Fruit fly (Drosophila melanogaster) whole organism, embryonic: ENCODE data around the gene Sirup.
A peak's percentile ranks its signal among the peaks of the same experiment; 100 is the strongest.

Experiments
- Ada2b ChIP-seq: fragments of 200-800 bp; sonication (Bioruptor generic); IDR thresholded peaks from 2 replicates; pipeline ENCODE4 v1.3.6; 2022; ENCODE audit warnings: missing biosample characterization, missing genetic modification characterization
- BEAF-32 ChIP-seq: fragments of 200-800 bp; sonication (Bioruptor generic); optimal IDR thresholded peaks from 3 replicates; lab custom pipeline; 2017; ENCODE audit warnings: missing biosample characterization, missing genetic modification characterization, mild to moderate bottlenecking, moderate library complexity, missing genetic modification reagents
- Bteb2 ChIP-seq: fragments of 200-800 bp; sonication (Bioruptor generic); optimal IDR thresholded peaks from 2 replicates; lab custom pipeline; 2016; ENCODE audit warnings: missing biosample characterization, missing genetic modification characterization
- CG11723 ChIP-seq: fragments of 200-800 bp; sonication (Bioruptor generic); optimal IDR thresholded peaks from 2 replicates; lab custom pipeline; 2017; ENCODE audit warnings: missing biosample characterization, mild to moderate bottlenecking, missing genetic modification characterization
- CG12104 ChIP-seq: fragments of 200-800 bp; sonication (Bioruptor generic); optimal IDR thresholded peaks from 3 replicates; lab custom pipeline; 2016; ENCODE audit warnings: missing biosample characterization, missing genetic modification characterization
- CG12155 ChIP-seq: fragments of 200-800 bp; sonication (Bioruptor generic); optimal IDR thresholded peaks from 3 replicates; lab custom pipeline; 2016; ENCODE audit warnings: missing biosample characterization, missing genetic modification characterization
- CG13296 ChIP-seq: fragments of 200-800 bp; sonication (Bioruptor generic); optimal IDR thresholded peaks from 3 replicates; lab custom pipeline; 2018; ENCODE audit warnings: missing biosample characterization, mild to moderate bottlenecking, missing genetic modification characterization
- CG13775 ChIP-seq: fragments of 200-800 bp; sonication (Bioruptor generic); optimal IDR thresholded peaks from 3 replicates; lab custom pipeline; 2017; ENCODE audit warnings: missing biosample characterization, mild to moderate bottlenecking, missing genetic modification characterization
- CG14860 ChIP-seq: fragments of 200-800 bp; sonication (Bioruptor generic); IDR thresholded peaks from 3 replicates; pipeline ENCODE4 v1.3.6; 2022; ENCODE audit warnings: missing biosample characterization, missing genetic modification characterization; ENCODE audit not compliant: partially characterized antibody
- CG1647 ChIP-seq: fragments of 200-800 bp; sonication (Bioruptor generic); optimal IDR thresholded peaks from 3 replicates; lab custom pipeline; 2016; ENCODE audit warnings: missing biosample characterization, missing genetic modification characterization
- CG2120 ChIP-seq: fragments of 200-800 bp; sonication (Bioruptor generic); optimal IDR thresholded peaks from 3 replicates; lab custom pipeline; 2016; ENCODE audit warnings: missing biosample characterization, missing genetic modification characterization
- CG2202 ChIP-seq: fragments of 200-800 bp; sonication (Bioruptor generic); optimal IDR thresholded peaks from 2 replicates; lab custom pipeline; 2018; ENCODE audit warnings: missing biosample characterization, mild to moderate bottlenecking, missing genetic modification characterization
- CG31388 ChIP-seq: fragments of 200-800 bp; sonication (Bioruptor generic); optimal IDR thresholded peaks from 2 replicates; lab custom pipeline; 2016; ENCODE audit warnings: missing biosample characterization, missing genetic modification characterization
- CG33557 ChIP-seq: fragments of 200-800 bp; sonication (Bioruptor generic); optimal IDR thresholded peaks from 2 replicates; lab custom pipeline; 2019; ENCODE audit warnings: missing biosample characterization, mild to moderate bottlenecking, missing genetic modification characterization, moderate library complexity
- CG3407 ChIP-seq: fragments of 200-800 bp; sonication (Bioruptor generic); optimal IDR thresholded peaks from 2 replicates; lab custom pipeline; 2018; ENCODE audit warnings: missing biosample characterization, mild to moderate bottlenecking, missing genetic modification characterization
- CG3838 ChIP-seq: fragments of 200-800 bp; sonication (Bioruptor generic); optimal IDR thresholded peaks from 3 replicates; lab custom pipeline; 2016; ENCODE audit warnings: missing biosample characterization, missing genetic modification characterization
- CG42726 ChIP-seq: fragments of 200-800 bp; sonication (Bioruptor generic); IDR thresholded peaks from 2 replicates; pipeline ENCODE4 v1.3.6; 2022; ENCODE audit warnings: missing biosample characterization, missing genetic modification characterization; ENCODE audit not compliant: partially characterized antibody
- CG4730 ChIP-seq: fragments of 200-800 bp; sonication (Bioruptor generic); IDR thresholded peaks from 2 replicates; pipeline ENCODE4 v1.3.6; 2022; ENCODE audit warnings: missing biosample characterization, missing genetic modification characterization
- CG5245 ChIP-seq: fragments of 200-800 bp; sonication (Bioruptor generic); optimal IDR thresholded peaks from 3 replicates; lab custom pipeline; 2016; ENCODE audit warnings: missing biosample characterization, missing genetic modification characterization
- CG6175 ChIP-seq: fragments of 200-800 bp; sonication (Bioruptor generic); IDR thresholded peaks from 3 replicates; pipeline ENCODE4 v1.3.6; 2022; ENCODE audit warnings: missing biosample characterization, missing genetic modification characterization
- CG6813 ChIP-seq: fragments of 200-800 bp; sonication (Bioruptor generic); optimal IDR thresholded peaks from 2 replicates; lab custom pipeline; 2017; ENCODE audit warnings: missing biosample characterization, missing genetic modification characterization, mild to moderate bottlenecking, moderate library complexity, missing genetic modification reagents
- CG8924 ChIP-seq: fragments of 200-800 bp; optimal IDR thresholded peaks from 3 replicates; lab custom pipeline; 2019; ENCODE audit warnings: missing biosample characterization, mild to moderate bottlenecking, missing genetic modification characterization, moderate library complexity
- Dip2 ChIP-seq: fragments of 200-800 bp; sonication (Bioruptor generic); IDR thresholded peaks from 2 replicates; pipeline ENCODE4 v1.3.6; 2022; ENCODE audit warnings: missing biosample characterization, missing genetic modification characterization
- Dref ChIP-seq: fragments of 200-800 bp; sonication (Bioruptor generic); IDR thresholded peaks from 2 replicates; pipeline ENCODE4 v1.3.6; 2022; ENCODE audit warnings: missing biosample characterization, missing genetic modification characterization
- E2f1 ChIP-seq: fragments of 200-800 bp; sonication (Bioruptor generic); IDR thresholded peaks from 2 replicates; pipeline ENCODE4 v1.3.6; 2022; ENCODE audit warnings: missing biosample characterization, missing genetic modification characterization
- Fer2 ChIP-seq: fragments of 200-800 bp; sonication (Bioruptor generic); optimal IDR thresholded peaks from 2 replicates; lab custom pipeline; 2018; ENCODE audit warnings: missing biosample characterization, mild to moderate bottlenecking, missing genetic modification characterization, moderate library complexity
- HmgZ ChIP-seq: fragments of 200-800 bp; sonication (Bioruptor generic); optimal IDR thresholded peaks from 2 replicates; lab custom pipeline; 2018; ENCODE audit warnings: missing biosample characterization, mild to moderate bottlenecking, missing genetic modification characterization
- Hmx ChIP-seq: fragments of 200-800 bp; sonication (Bioruptor generic); optimal IDR thresholded peaks from 2 replicates; lab custom pipeline; 2016; ENCODE audit warnings: missing biosample characterization, missing genetic modification characterization
- Opbp ChIP-seq: fragments of 200-800 bp; sonication (Bioruptor generic); IDR thresholded peaks from 3 replicates; pipeline ENCODE4 v1.3.6; 2022; ENCODE audit warnings: missing biosample characterization, missing genetic modification characterization; ENCODE audit not compliant: partially characterized antibody
- Rfx ChIP-seq: fragments of 200-800 bp; sonication (Bioruptor generic); IDR thresholded peaks from 2 replicates; pipeline ENCODE4 v1.3.6; 2022; ENCODE audit warnings: missing biosample characterization, missing genetic modification characterization
- Stat92E ChIP-seq, 3 experiments: fragments of >200 bp in 2 of 3; fragments of 200-800 bp in 1 of 3; sonication (Bioruptor generic) in 1 of 3; optimal IDR thresholded peaks; 2 replicates each; lab custom pipeline; 2017 to 2019; ENCODE audit warnings: missing biosample characterization in 3 of 3, missing genetic modification characterization in 3 of 3, mild to moderate bottlenecking in 1 of 3, moderate library complexity in 1 of 3
- Usf ChIP-seq: fragments of 200-800 bp; sonication (Bioruptor generic); optimal IDR thresholded peaks from 2 replicates; lab custom pipeline; 2017; ENCODE audit warnings: missing genotype, missing biosample characterization, missing genetic modification characterization
- YL-1 ChIP-seq: fragments of 200-800 bp; sonication (Bioruptor generic); optimal IDR thresholded peaks from 3 replicates; lab custom pipeline; 2017; ENCODE audit warnings: missing biosample characterization, mild to moderate bottlenecking, missing genetic modification characterization
- croc ChIP-seq: fragments of 200-800 bp; sonication (Bioruptor generic); conservative IDR thresholded peaks from 3 replicates; pipeline ENCODE4 v1.3.6; 2022; ENCODE audit warnings: missing biosample characterization, missing genetic modification characterization
- dan ChIP-seq: fragments of 200-800 bp; sonication (Bioruptor generic); IDR thresholded peaks from 2 replicates; pipeline ENCODE4 v1.3.6; 2022; ENCODE audit warnings: missing biosample characterization, missing genetic modification characterization
- eve ChIP-seq, 2 experiments: fragments of >200 bp; optimal IDR thresholded peaks; 2 replicates each; lab custom pipeline; 2017; ENCODE audit warnings: missing biosample characterization in 2 of 2, missing genetic modification characterization in 2 of 2
- grau ChIP-seq: fragments of 200-800 bp; optimal IDR thresholded peaks from 3 replicates; lab custom pipeline; 2019; ENCODE audit warnings: missing biosample characterization, mild to moderate bottlenecking, missing genetic modification characterization, moderate library complexity
- klu ChIP-seq: fragments of 200-800 bp; sonication (Bioruptor generic); IDR thresholded peaks from 2 replicates; pipeline ENCODE4 v1.3.6; 2022; ENCODE audit warnings: missing biosample characterization, missing genetic modification characterization
- oc ChIP-seq: fragments of 200-800 bp; sonication (Bioruptor generic); optimal IDR thresholded peaks from 2 replicates; lab custom pipeline; 2018; ENCODE audit warnings: missing biosample characterization, mild to moderate bottlenecking, missing genetic modification characterization, moderate library complexity
- phol ChIP-seq: fragments of 200-800 bp; sonication (Bioruptor generic); optimal IDR thresholded peaks from 3 replicates; lab custom pipeline; 2018; ENCODE audit warnings: missing biosample characterization, mild to moderate bottlenecking, missing genetic modification characterization, moderate library complexity
- pnt ChIP-seq: fragments of 200-800 bp; sonication (Bioruptor generic); optimal IDR thresholded peaks from 3 replicates; lab custom pipeline; 2016; ENCODE audit warnings: missing biosample characterization, missing genetic modification characterization
- pzg ChIP-seq: fragments of 200-800 bp; sonication (Bioruptor generic); optimal IDR thresholded peaks from 3 replicates; lab custom pipeline; 2018; ENCODE audit warnings: missing biosample characterization, mild to moderate bottlenecking, missing genetic modification characterization, moderate library complexity
- run ChIP-seq: fragments of 200-800 bp; sonication (Bioruptor generic); optimal IDR thresholded peaks from 3 replicates; lab custom pipeline; 2018; ENCODE audit warnings: missing biosample characterization, mild to moderate bottlenecking, missing genetic modification characterization
- slbo ChIP-seq: fragments of 200-800 bp; sonication (Bioruptor generic); IDR thresholded peaks from 2 replicates; pipeline ENCODE4 v1.3.6; 2022; ENCODE audit warnings: missing biosample characterization, missing genetic modification characterization
- sna ChIP-seq: fragments of 200-800 bp; sonication (Bioruptor generic); IDR thresholded peaks from 2 replicates; pipeline ENCODE4 v1.3.6; 2022; ENCODE audit warnings: missing biosample characterization, missing genetic modification characterization; ENCODE audit not compliant: partially characterized antibody
- usp ChIP-seq: fragments of >200 bp; optimal IDR thresholded peaks from 2 replicates; lab custom pipeline; 2017; ENCODE audit warnings: missing biosample characterization, missing genetic modification characterization
- vvl ChIP-seq: fragments of 200-800 bp; sonication (Bioruptor generic); IDR thresholded peaks from 2 replicates; pipeline ENCODE4 v1.3.6; 2022; ENCODE audit warnings: missing biosample characterization, missing genetic modification characterization
- zfh1 ChIP-seq: fragments of 200-800 bp; sonication (Bioruptor generic); IDR thresholded peaks from 3 replicates; pipeline ENCODE4 v1.3.6; 2022; ENCODE audit warnings: missing biosample characterization, missing genetic modification characterization
- zfh2 ChIP-seq: fragments of 200-800 bp; sonication (Bioruptor generic); optimal IDR thresholded peaks from 2 replicates; lab custom pipeline; 2016; ENCODE audit warnings: missing biosample characterization, missing genetic modification characterization

Sirup gene

DNA sequence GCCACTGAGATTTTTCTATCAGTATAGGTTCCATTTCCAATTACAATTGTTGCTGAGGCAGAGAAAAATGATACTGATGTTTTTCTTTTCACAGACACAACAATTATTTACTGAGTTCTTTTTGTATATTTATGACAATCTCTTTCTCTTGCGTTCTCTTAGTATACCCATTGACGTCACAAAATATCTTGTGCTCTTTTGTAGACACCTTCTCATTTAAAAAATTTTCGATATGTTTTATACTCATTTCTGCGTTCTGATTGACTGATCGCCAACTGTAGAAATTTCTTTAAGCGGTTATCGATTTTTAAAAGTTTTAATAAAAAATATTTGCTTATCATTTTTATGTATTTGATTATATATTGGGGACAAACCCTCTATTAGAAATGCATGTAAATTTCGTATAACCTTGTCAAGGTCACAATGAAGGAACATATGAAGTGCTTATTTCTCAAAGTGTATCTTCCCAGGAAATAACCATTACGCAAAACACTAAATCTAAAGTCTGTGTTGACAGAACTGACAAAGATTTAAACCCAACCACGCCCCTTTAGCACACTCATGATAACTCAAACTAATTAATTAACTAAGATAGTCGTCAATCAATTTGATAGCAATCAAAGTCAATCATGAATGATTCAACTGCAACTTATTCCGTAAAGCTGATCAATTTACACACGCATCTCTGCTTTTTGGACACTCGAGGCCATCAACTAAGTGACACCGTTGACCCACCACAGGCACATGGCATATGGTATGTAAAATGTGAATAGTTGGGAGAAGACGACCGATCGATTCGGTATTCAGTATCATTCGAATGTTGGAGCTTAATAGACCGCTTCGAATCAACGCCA is 12.2 kb downstream of the Sirup start, which contains the start of the genes Glyat and Tg (continued):
- no peak for TF ChIP-seq Dip2
- peak; percentile 9 for TF ChIP-seq CG13775 (GFP tag; lab: Kevin White, UChicago)
- TF ChIP-seq zfh1 (GFP tag; lab: Robert Waterston, UW) = 0 out of 3 replicates have a peak, but pooled peaks have one; percentile 26
- TF ChIP-seq Dref (GFP tag; lab: Robert Waterston, UW) = peak; percentile 97
- TF ChIP-seq CG12104 = peak; percentile 39
- peak; percentile 21 for TF ChIP-seq HmgZ (tag; lab: Kevin White, UChicago)
- no peak for TF ChIP-seq CG3838 (GFP tag; lab: Kevin White, UChicago)
- no peak for TF ChIP-seq CG5245 (GFP tag; lab: Kevin White, UChicago)
- no peak for TF ChIP-seq Bteb2 (GFP tag; lab: Kevin White, UChicago)
- no peak for TF ChIP-seq CG1647
- peak; percentile 67 for TF ChIP-seq vvl
- TF ChIP-seq Stat92E (GFP tag; optimal IDR thresholded peaks at IDR 0.05; lab: Kevin White, UChicago) = peak in 1 of 3 experiments; percentile 32
- TF ChIP-seq CG31388 (GFP tag; lab: Kevin White, UChicago) = no peak
- TF ChIP-seq CG14860 (GFP tag; lab: Robert Waterston, UW) = 0 out of 3 replicates have a peak, but pooled peaks have one; percentile 27
- no peak for TF ChIP-seq CG12155 (GFP tag; lab: Kevin White, UChicago)
- TF ChIP-seq eve (GFP tag; optimal IDR thresholded peaks at IDR 0.05; lab: Kevin White, UChicago) = peak in 1 of 2 experiments; percentile 18
- peak; percentile 15 for TF ChIP-seq BEAF-32 (GFP tag; lab: Kevin White, UChicago)
- peak; percentile 35 for TF ChIP-seq pzg (GFP tag; lab: Kevin White, UChicago)
- TF ChIP-seq YL-1 (GFP tag; lab: Kevin White, UChicago) = no peak
- TF ChIP-seq oc = no peak
- peak; percentile 51 for TF ChIP-seq slbo (GFP tag; lab: Robert Waterston, UW)
- TF ChIP-seq CG2202 (tag; lab: Kevin White, UChicago) = no peak
- TF ChIP-seq CG11723 (GFP tag; lab: Kevin White, UChicago) = no peak
- no peak for TF ChIP-seq E2f1
- TF ChIP-seq phol (tag; lab: Kevin White, UChicago) = peak; percentile 15
- TF ChIP-seq usp (GFP tag; lab: Kevin White, UChicago) = no peak
- peak; percentile 73 for TF ChIP-seq Rfx (GFP tag; lab: Robert Waterston, UW)
- no peak for TF ChIP-seq zfh2 (GFP tag; lab: Kevin White, UChicago)
- TF ChIP-seq CG6175 (GFP tag; lab: Robert Waterston, UW) = no peak
- no peak for TF ChIP-seq run (tag; lab: Kevin White, UChicago)
- TF ChIP-seq croc = no peak
- no peak for TF ChIP-seq klu (GFP tag; lab: Robert Waterston, UW)
- no peak for TF ChIP-seq CG4730 (GFP tag; lab: Robert Waterston, UW)
- no peak for TF ChIP-seq CG3407
- TF ChIP-seq CG13296 (GFP tag; lab: Kevin White, UChicago) = peak; percentile 34
- no peak for TF ChIP-seq CG6813 (GFP tag; lab: Kevin White, UChicago)
- no peak for TF ChIP-seq dan
- peak; percentile 19 for TF ChIP-seq Fer2
- peak; percentile 41 for TF ChIP-seq grau (tag; lab: Kevin White, UChicago)
- no peak for TF ChIP-seq CG33557 (GFP tag; lab: Kevin White, UChicago)
- peak; percentile 36 for TF ChIP-seq CG8924 (tag; lab: Kevin White, UChicago)
- TF ChIP-seq CG42726 (GFP tag; lab: Robert Waterston, UW) = peak; percentile 10; the same call in 1 of the 2 replicates
- no peak for TF ChIP-seq pnt (GFP tag; lab: Kevin White, UChicago)
- no peak for TF ChIP-seq Hmx (GFP tag; lab: Kevin White, UChicago)
- TF ChIP-seq sna = 0 out of 2 replicates have a peak, but pooled peaks have one; percentile 20
- TF ChIP-seq CG2120 = peak; percentile 45
- 0 out of 3 replicates have a peak, but pooled peaks have one; percentile 25 for TF ChIP-seq Opbp
- TF ChIP-seq Ada2b = no peak
- TF ChIP-seq Usf (GFP tag; lab: Kevin White, UChicago) = no peak
